Worm (Caenorhabditis elegans): ENCODE results near the gene F25E5.2.
A peak's percentile ranks its signal among the peaks of the same experiment; 100 is the strongest.

Gene F25E5.2

DNA sequence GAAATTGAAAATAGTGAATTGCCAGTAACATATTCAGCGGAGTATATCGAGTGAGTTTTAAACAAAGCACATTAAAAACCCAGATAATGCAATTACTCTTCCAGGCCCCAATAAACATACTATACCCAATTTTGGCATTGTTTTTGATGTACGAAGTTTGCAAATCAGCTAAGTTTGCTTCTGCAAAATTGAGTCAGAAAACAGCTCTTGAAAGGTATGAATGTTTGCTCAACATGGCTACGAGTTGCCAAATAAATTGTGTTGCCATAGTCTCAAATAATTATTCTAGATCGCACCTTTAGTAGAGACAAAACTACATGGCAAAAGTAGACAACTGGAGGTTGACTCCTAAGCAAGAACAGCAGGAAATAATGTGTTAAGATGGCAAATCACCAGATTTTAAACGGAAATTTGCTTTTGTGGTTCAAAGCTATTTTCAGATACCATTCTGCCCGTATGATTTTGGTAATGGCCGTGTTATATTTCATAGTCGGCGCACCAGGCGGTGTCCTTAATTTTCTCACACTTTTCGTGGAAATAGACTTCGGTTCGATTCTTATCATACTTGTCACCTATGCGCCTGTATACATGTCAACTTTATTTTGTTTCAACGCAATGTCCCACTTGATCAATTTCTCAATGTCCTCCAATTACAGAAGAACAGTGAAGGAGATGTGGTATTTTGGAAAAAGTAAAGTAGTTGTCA, 22.5 kb upstream of the F25E5.2 start (continued):
- TF ChIP-seq K11D2.4 (GFP tag; IDR thresholded peaks at IDR 0.05) (no peak; the same call in 1 of the 2 replicates), lag-1 (GFP tag; IDR thresholded peaks at IDR 0.05) (no peak), athp-1 (tag; optimal IDR thresholded peaks at IDR 0.05) (peak; percentile 46), unc-62 (GFP tag; optimal IDR thresholded peaks at IDR 0.05) (no peak), madf-3 (GFP tag; IDR thresholded peaks at IDR 0.05) (0 out of 2 replicates have a peak, but pooled peaks have one; percentile 2), attf-5 (GFP tag; optimal IDR thresholded peaks at IDR 0.05) (peak; percentile 50), ceh-58 (GFP tag; IDR thresholded peaks at IDR 0.05) (no peak), Y79H2A.3 (GFP tag; conservative IDR thresholded peaks at IDR 0.05) (no peak), aptf-2 (GFP tag; conservative IDR thresholded peaks at IDR 0.05) (no peak), snpc-1.3 (tag; optimal IDR thresholded peaks at IDR 0.05; ENCODE audit: insufficient read depth) (no peak), cebp-2 (GFP tag; IDR thresholded peaks at IDR 0.05) (no peak), madf-8 (GFP tag; conservative IDR thresholded peaks at IDR 0.05) (no peak), zim-3 (tag; optimal IDR thresholded peaks at IDR 0.05) (peak; percentile 65), ztf-25 (GFP tag; IDR thresholded peaks at IDR 0.05) (no peak), lir-1 (GFP tag; conservative IDR thresholded peaks at IDR 0.05) (no peak), Y95B8A.8 (GFP tag; IDR thresholded peaks at IDR 0.05) (peak; percentile 63; the same call in 1 of the 2 replicates), die-1 (tag; optimal IDR thresholded peaks at IDR 0.05) (no peak), Y53G8AR.9 (GFP tag; conservative IDR thresholded peaks at IDR 0.05) (peak; percentile 91; the same call in 1 of the 2 replicates), egl-44 (GFP tag; IDR thresholded peaks at IDR 0.05) (peak; percentile 44; the same call in 1 of the 2 replicates), ets-4 (GFP tag; optimal IDR thresholded peaks at IDR 0.05) (peak; percentile 63), mes-4 (tag; optimal IDR thresholded peaks at IDR 0.05) (no peak), Y67H2A.10 (GFP tag; conservative IDR thresholded peaks at IDR 0.05) (no peak), nfyb-1 (GFP tag; IDR thresholded peaks at IDR 0.05) (peak; percentile 79), rcor-1 (GFP tag; IDR thresholded peaks at IDR 0.05) (no peak), gei-17 (GFP tag; optimal IDR thresholded peaks at IDR 0.05) (no peak), nfya-2 (GFP tag; IDR thresholded peaks at IDR 0.05) (0 out of 2 replicates have a peak, but pooled peaks have one; percentile 38), tbp1 (GFP tag; optimal IDR thresholded peaks at IDR 0.05) (peak; percentile 38), ztf-18 (tag; optimal IDR thresholded peaks at IDR 0.05) (no peak), F57C9.4 (tag; optimal IDR thresholded peaks at IDR 0.05) (peak; percentile 50), C17E4.6 (GFP tag; IDR thresholded peaks at IDR 0.05) (no peak), ceh-40 (GFP tag; IDR thresholded peaks at IDR 0.05) (0 out of 2 replicates have a peak, but pooled peaks have one; percentile 6), akir-1 (GFP tag; optimal IDR thresholded peaks at IDR 0.05) (no peak), ceh-91 (GFP tag; IDR thresholded peaks at IDR 0.05) (no peak), unc-130 (GFP tag; optimal IDR thresholded peaks at IDR 0.05) (no peak), T07F8.4 (tag; optimal IDR thresholded peaks at IDR 0.05) (no peak), snpc-4 (GFP tag; optimal IDR thresholded peaks at IDR 0.05) (no peak), snpc-4 (tag; optimal IDR thresholded peaks at IDR 0.05) (no peak), hlh-26 (GFP tag; conservative IDR thresholded peaks at IDR 0.05) (no peak), madf-6 (GFP tag; IDR thresholded peaks at IDR 0.05) (peak; percentile 22; the same call in 1 of the 2 replicates), ZK185.1 (tag; optimal IDR thresholded peaks at IDR 0.05; ENCODE audit: poor library complexity, severe bottlenecking) (peak; percentile 17), hrde-1 (tag; optimal IDR thresholded peaks at IDR 0.05; ENCODE audit: borderline replicate concordance) (no peak), repo-1 (tag; optimal IDR thresholded peaks at IDR 0.05) (peak; percentile 78), lsl-1 (GFP tag; optimal IDR thresholded peaks at IDR 0.05) (no peak), B0035.1 (tag; optimal IDR thresholded peaks at IDR 0.05) (peak; percentile 21), sea-2 (GFP tag; IDR thresholded peaks at IDR 0.05) (no peak), hmg-1.2 (GFP tag; IDR thresholded peaks at IDR 0.05) (peak; percentile 18; the same call in 1 of the 2 replicates)
